Worm (Caenorhabditis elegans) whole organism, L3 larva: Measurements from ENCODE around the gene srm-6.

Experiments used
- ama-1 ChIP-seq: fragments of 150-350 bp; optimal IDR thresholded peaks from 2 replicates; lab custom pipeline; 2018
- fkh-10 ChIP-seq: sonication (generic microtip); optimal IDR thresholded peaks from 2 replicates; lab custom pipeline; 2017; ENCODE audit warnings: missing biosample characterization, missing genetic modification reagents, missing genetic modification characterization
- mdl-1 ChIP-seq: fragments of 150-350 bp; optimal IDR thresholded peaks from 2 replicates; lab custom pipeline; 2014; ENCODE audit warnings: missing biosample characterization, missing genetic modification characterization
- nhr-11 ChIP-seq: fragments of 150-350 bp; optimal IDR thresholded peaks from 2 replicates; lab custom pipeline; 2014; ENCODE audit warnings: missing biosample characterization, missing genetic modification characterization
- zag-1 ChIP-seq: fragments of 150-350 bp; optimal IDR thresholded peaks from 2 replicates; lab custom pipeline; 2014; ENCODE audit warnings: missing biosample characterization, missing genetic modification characterization

DNA sequence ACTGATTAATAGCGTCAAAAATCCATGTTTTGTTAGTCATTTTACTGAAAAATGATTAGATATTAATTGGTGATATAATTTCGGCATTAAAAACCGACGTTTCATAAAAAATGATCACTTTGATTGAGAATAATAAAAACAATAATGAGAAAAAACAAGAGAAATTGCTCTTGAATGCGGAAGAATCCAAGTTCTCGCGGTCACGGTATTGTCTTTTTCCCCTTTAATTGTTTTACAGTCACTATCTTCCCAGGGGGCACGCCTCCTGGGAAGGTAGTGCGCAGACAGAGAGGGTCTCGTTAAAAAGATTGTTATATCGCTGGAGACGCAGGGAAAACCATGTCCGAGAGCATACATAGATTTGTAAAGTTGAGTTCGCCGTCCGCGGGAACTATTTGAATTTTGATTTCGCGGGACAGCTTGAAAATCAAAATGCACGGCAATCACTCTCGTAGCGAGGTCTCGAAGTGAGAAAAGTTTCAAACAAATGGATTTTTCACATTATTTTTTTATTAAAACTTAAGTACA, 43.0 kb upstream of the srm-6 start, which contains the start of gene F14D7.2:
- no peak for TF ChIP-seq fkh-10 (GFP tag; lab: Kevin White, UChicago)
- no peak for TF ChIP-seq mdl-1 (tag; lab: Kevin White, UChicago)
- TF ChIP-seq zag-1, result no peak
- TF ChIP-seq ama-1 (lab: Kevin White, UChicago), result no peak
- TF ChIP-seq nhr-11 (tag; lab: Kevin White, UChicago), result no peak
